Fruit fly (Drosophila melanogaster) whole organism, embryonic: ENCODE data around the gene CG10470.

Experiments
- Awh ChIP-seq: fragments of 200-800 bp; sonication (Bioruptor generic); IDR thresholded peaks from 2 replicates; pipeline ENCODE4, ENCODE4 v1.3.6; 2022; ENCODE audit warnings: missing biosample characterization, missing genetic modification characterization
- B-H1 ChIP-seq: fragments of 200-800 bp; sonication (Bioruptor generic); IDR thresholded peaks from 3 replicates; pipeline ENCODE4 v1.3.6; 2022; ENCODE audit warnings: missing biosample characterization, missing genetic modification characterization
- CG10462 ChIP-seq: fragments of 200-800 bp; sonication (Bioruptor generic); optimal IDR thresholded peaks from 2 replicates; lab custom pipeline; 2016; ENCODE audit warnings: missing biosample characterization, missing genetic modification characterization
- CG10543 ChIP-seq: fragments of 200-800 bp; sonication (Bioruptor generic); optimal IDR thresholded peaks from 3 replicates; lab custom pipeline; 2017; ENCODE audit warnings: missing biosample characterization, mild to moderate bottlenecking, missing genetic modification characterization, moderate library complexity
- CG11723 ChIP-seq: fragments of 200-800 bp; sonication (Bioruptor generic); optimal IDR thresholded peaks from 2 replicates; lab custom pipeline; 2017; ENCODE audit warnings: missing biosample characterization, mild to moderate bottlenecking, missing genetic modification characterization
- CG14050 ChIP-seq: fragments of 200-800 bp; sonication (Bioruptor generic); IDR thresholded peaks from 3 replicates; pipeline ENCODE4 v1.3.6; 2022; ENCODE audit warnings: missing biosample characterization, missing genetic modification characterization
- CG14441 ChIP-seq: fragments of 200-800 bp; sonication (Bioruptor generic); IDR thresholded peaks from 2 replicates; pipeline ENCODE4 v1.3.6; 2022; ENCODE audit warnings: missing biosample characterization, missing genetic modification characterization
- CG14667 ChIP-seq: fragments of 200-800 bp; sonication (Bioruptor generic); IDR thresholded peaks from 2 replicates; pipeline ENCODE4 v1.3.6; 2022; ENCODE audit warnings: missing biosample characterization, missing genetic modification characterization
- CG14710 ChIP-seq: fragments of 200-800 bp; sonication (Bioruptor generic); optimal IDR thresholded peaks from 3 replicates; lab custom pipeline; 2019; ENCODE audit warnings: missing biosample characterization, mild to moderate bottlenecking, missing genetic modification characterization, moderate library complexity
- CG17328 ChIP-seq: fragments of 200-800 bp; sonication (Bioruptor generic); IDR thresholded peaks from 2 replicates; pipeline ENCODE4 v1.3.6; 2022; ENCODE audit warnings: missing biosample characterization, missing genetic modification characterization
- CG30403 ChIP-seq: fragments of 200-800 bp; sonication (Bioruptor generic); optimal IDR thresholded peaks from 3 replicates; lab custom pipeline; 2016; ENCODE audit warnings: missing biosample characterization, missing genetic modification characterization
- CG4730 ChIP-seq: fragments of 200-800 bp; sonication (Bioruptor generic); IDR thresholded peaks from 2 replicates; pipeline ENCODE4 v1.3.6; 2022; ENCODE audit warnings: missing biosample characterization, missing genetic modification characterization
- CG4820 ChIP-seq: fragments of 200-800 bp; sonication (Bioruptor generic); optimal IDR thresholded peaks from 3 replicates; lab custom pipeline; 2016; ENCODE audit warnings: missing biosample characterization, missing genetic modification characterization
- CG7556 ChIP-seq: fragments of 200-800 bp; sonication (Bioruptor generic); optimal IDR thresholded peaks from 2 replicates; lab custom pipeline; 2017; ENCODE audit warnings: missing biosample characterization, mild to moderate bottlenecking, missing genetic modification characterization
- CG7786 ChIP-seq: fragments of 200-800 bp; sonication (Bioruptor generic); optimal IDR thresholded peaks from 2 replicates; lab custom pipeline; 2016; ENCODE audit warnings: missing biosample characterization, missing genetic modification characterization
- CG9876 ChIP-seq: fragments of 200-800 bp; sonication (Bioruptor generic); optimal IDR thresholded peaks from 2 replicates; lab custom pipeline; 2016; ENCODE audit warnings: missing biosample characterization, missing genetic modification characterization
- D19B ChIP-seq: fragments of 200-800 bp; sonication (Bioruptor generic); optimal IDR thresholded peaks from 2 replicates; lab custom pipeline; 2017; ENCODE audit warnings: missing biosample characterization, mild to moderate bottlenecking, missing genetic modification characterization
- Dip2 ChIP-seq: fragments of 200-800 bp; sonication (Bioruptor generic); IDR thresholded peaks from 2 replicates; pipeline ENCODE4 v1.3.6; 2022; ENCODE audit warnings: missing biosample characterization, missing genetic modification characterization
- Dll ChIP-seq: fragments of 200-800 bp; sonication (Bioruptor generic); IDR thresholded peaks from 4 replicates; pipeline ENCODE4 v1.3.6; 2022; ENCODE audit warnings: missing biosample characterization, missing genetic modification characterization; ENCODE audit not compliant: partially characterized antibody
- E2f1 ChIP-seq: fragments of 200-800 bp; sonication (Bioruptor generic); IDR thresholded peaks from 2 replicates; pipeline ENCODE4 v1.3.6; 2022; ENCODE audit warnings: missing biosample characterization, missing genetic modification characterization
- Ets65A ChIP-seq: fragments of 200-800 bp; sonication (Bioruptor generic); peaks from one replicate; lab custom pipeline; 2016; ENCODE audit warnings: missing biosample characterization, missing genetic modification characterization
- Fer3 ChIP-seq: fragments of 200-800 bp; sonication (Bioruptor generic); optimal IDR thresholded peaks from 2 replicates; lab custom pipeline; 2018; ENCODE audit warnings: missing biosample characterization, mild to moderate bottlenecking, missing genetic modification characterization, moderate library complexity
- Mad ChIP-seq: fragments of 200-800 bp; sonication (Bioruptor generic); optimal IDR thresholded peaks from 2 replicates; lab custom pipeline; 2016; ENCODE audit warnings: missing biosample characterization, missing genetic modification characterization
- Mrtf ChIP-seq: fragments of 200-800 bp; sonication (Bioruptor generic); IDR thresholded peaks from 3 replicates; pipeline ENCODE4 v1.3.6; 2022; ENCODE audit warnings: missing biosample characterization, missing genetic modification characterization
- NC2β ChIP-seq: fragments of 200-800 bp; sonication (Bioruptor generic); optimal IDR thresholded peaks from 2 replicates; lab custom pipeline; 2016; ENCODE audit warnings: missing biosample characterization, missing genetic modification characterization
- Opbp ChIP-seq: fragments of 200-800 bp; sonication (Bioruptor generic); IDR thresholded peaks from 3 replicates; pipeline ENCODE4 v1.3.6; 2022; ENCODE audit warnings: missing biosample characterization, missing genetic modification characterization; ENCODE audit not compliant: partially characterized antibody
- Stat92E ChIP-seq, 3 experiments: fragments of >200 bp in 2 of 3; fragments of 200-800 bp in 1 of 3; sonication (Bioruptor generic) in 1 of 3; optimal IDR thresholded peaks; 2 replicates each; lab custom pipeline; 2017 to 2019; ENCODE audit warnings: missing biosample characterization in 3 of 3, missing genetic modification characterization in 3 of 3, mild to moderate bottlenecking in 1 of 3, moderate library complexity in 1 of 3
- Taf1 ChIP-seq: fragments of 200-800 bp; sonication (Bioruptor generic); IDR thresholded peaks from 2 replicates; pipeline ENCODE4 v1.3.6; 2022; ENCODE audit warnings: missing biosample characterization, missing genetic modification characterization
- Xrp1 ChIP-seq: fragments of 200-800 bp; sonication (Bioruptor generic); IDR thresholded peaks from 2 replicates; pipeline ENCODE4 v1.3.6; 2022; ENCODE audit warnings: missing biosample characterization, missing genetic modification characterization
- chif ChIP-seq, 2 experiments: fragments of 200-800 bp; sonication (Bioruptor generic); optimal IDR thresholded peaks; 3 replicates each; lab custom pipeline; 2016; ENCODE audit warnings: missing biosample characterization in 2 of 2, missing genetic modification characterization in 2 of 2
- crc ChIP-seq: fragments of 200-800 bp; sonication (Bioruptor generic); optimal IDR thresholded peaks from 2 replicates; lab custom pipeline; 2016; ENCODE audit warnings: missing biosample characterization, missing genetic modification characterization
- crp ChIP-seq, 2 experiments: fragments of 200-800 bp; sonication (Bioruptor generic); optimal IDR thresholded peaks; 2 replicates in 1 of 2; 3 replicates in 1 of 2; lab custom pipeline; 2017; ENCODE audit warnings: missing biosample characterization in 2 of 2, missing genetic modification characterization in 2 of 2, mild to moderate bottlenecking in 1 of 2, moderate library complexity in 1 of 2
- fd96Cb ChIP-seq: fragments of 200-800 bp; sonication (Bioruptor generic); optimal IDR thresholded peaks from 2 replicates; lab custom pipeline; 2018; ENCODE audit warnings: missing biosample characterization, mild to moderate bottlenecking, missing genetic modification characterization, moderate library complexity
- gcm ChIP-seq: fragments of 200-800 bp; sonication (Bioruptor generic); optimal IDR thresholded peaks from 2 replicates; lab custom pipeline; 2019; ENCODE audit warnings: missing biosample characterization, mild to moderate bottlenecking, missing genetic modification characterization, moderate library complexity
- h ChIP-seq: fragments of >200 bp; optimal IDR thresholded peaks from 2 replicates; lab custom pipeline; 2017
- inv ChIP-seq: fragments of 200-800 bp; sonication (Bioruptor generic); IDR thresholded peaks from 2 replicates; pipeline ENCODE4 v1.3.6; 2022; ENCODE audit warnings: missing biosample characterization, missing genetic modification characterization; ENCODE audit not compliant: partially characterized antibody
- jing ChIP-seq: fragments of 200-800 bp; sonication (Bioruptor generic); optimal IDR thresholded peaks from 2 replicates; lab custom pipeline; 2018; ENCODE audit warnings: missing biosample characterization, mild to moderate bottlenecking, missing genetic modification characterization
- prd ChIP-seq, 3 experiments: fragments of >200 bp in 2 of 3; fragments of 200-800 bp in 1 of 3; sonication (Bioruptor generic) in 1 of 3; optimal IDR thresholded peaks in 2 of 3; IDR thresholded peaks in 1 of 3; 2 replicates in 2 of 3; 3 replicates in 1 of 3; pipeline versions ENCODE4 v1.3.6 to Lab custom; 2017 to 2022; ENCODE audit warnings: missing biosample characterization in 1 of 3, missing genetic modification characterization in 1 of 3
- pros ChIP-seq: fragments of 200-800 bp; sonication (Bioruptor generic); optimal IDR thresholded peaks from 3 replicates; lab custom pipeline; 2019; ENCODE audit warnings: missing biosample characterization, mild to moderate bottlenecking, missing genetic modification characterization, moderate library complexity
- row ChIP-seq: fragments of 200-800 bp; sonication (Bioruptor generic); IDR thresholded peaks from 3 replicates; pipeline ENCODE4 v1.3.6; 2022; ENCODE audit warnings: missing biosample characterization, missing genetic modification characterization
- schlank ChIP-seq: fragments of 200-800 bp; sonication (Bioruptor generic); optimal IDR thresholded peaks from 2 replicates; lab custom pipeline; 2018; ENCODE audit warnings: missing biosample characterization, mild to moderate bottlenecking, missing genetic modification characterization
- sisA ChIP-seq: fragments of 200-800 bp; sonication (Bioruptor generic); IDR thresholded peaks from 2 replicates; pipeline ENCODE4 v1.3.6; 2022; ENCODE audit warnings: missing biosample characterization, missing genetic modification characterization
- sqz ChIP-seq: fragments of 200-800 bp; sonication (Bioruptor generic); optimal IDR thresholded peaks from 3 replicates; lab custom pipeline; 2018; ENCODE audit warnings: missing biosample characterization, mild to moderate bottlenecking, missing genetic modification characterization
- tin ChIP-seq: fragments of 200-800 bp; sonication (Bioruptor generic); optimal IDR thresholded peaks from 3 replicates; lab custom pipeline; 2016; ENCODE audit warnings: missing biosample characterization, missing genetic modification characterization
- tio ChIP-seq: fragments of 200-800 bp; sonication (Bioruptor generic); optimal IDR thresholded peaks from 2 replicates; lab custom pipeline; 2017; ENCODE audit warnings: missing biosample characterization, missing genetic modification characterization, inconsistent platforms
- tna ChIP-seq: fragments of 200-800 bp; sonication (Bioruptor generic); IDR thresholded peaks from 2 replicates; pipeline ENCODE4 v1.3.6; 2022; ENCODE audit warnings: missing biosample characterization, missing genetic modification characterization; ENCODE audit not compliant: partially characterized antibody
- vfl ChIP-seq: fragments of 200-800 bp; sonication (Bioruptor generic); optimal IDR thresholded peaks from 2 replicates; lab custom pipeline; 2016; ENCODE audit warnings: missing biosample characterization, missing genetic modification characterization
- wor ChIP-seq: fragments of 200-800 bp; sonication (Bioruptor generic); IDR thresholded peaks from 2 replicates; pipeline ENCODE4 v1.3.6; 2022; ENCODE audit warnings: missing biosample characterization, missing genetic modification characterization

Gene CG10470

DNA sequence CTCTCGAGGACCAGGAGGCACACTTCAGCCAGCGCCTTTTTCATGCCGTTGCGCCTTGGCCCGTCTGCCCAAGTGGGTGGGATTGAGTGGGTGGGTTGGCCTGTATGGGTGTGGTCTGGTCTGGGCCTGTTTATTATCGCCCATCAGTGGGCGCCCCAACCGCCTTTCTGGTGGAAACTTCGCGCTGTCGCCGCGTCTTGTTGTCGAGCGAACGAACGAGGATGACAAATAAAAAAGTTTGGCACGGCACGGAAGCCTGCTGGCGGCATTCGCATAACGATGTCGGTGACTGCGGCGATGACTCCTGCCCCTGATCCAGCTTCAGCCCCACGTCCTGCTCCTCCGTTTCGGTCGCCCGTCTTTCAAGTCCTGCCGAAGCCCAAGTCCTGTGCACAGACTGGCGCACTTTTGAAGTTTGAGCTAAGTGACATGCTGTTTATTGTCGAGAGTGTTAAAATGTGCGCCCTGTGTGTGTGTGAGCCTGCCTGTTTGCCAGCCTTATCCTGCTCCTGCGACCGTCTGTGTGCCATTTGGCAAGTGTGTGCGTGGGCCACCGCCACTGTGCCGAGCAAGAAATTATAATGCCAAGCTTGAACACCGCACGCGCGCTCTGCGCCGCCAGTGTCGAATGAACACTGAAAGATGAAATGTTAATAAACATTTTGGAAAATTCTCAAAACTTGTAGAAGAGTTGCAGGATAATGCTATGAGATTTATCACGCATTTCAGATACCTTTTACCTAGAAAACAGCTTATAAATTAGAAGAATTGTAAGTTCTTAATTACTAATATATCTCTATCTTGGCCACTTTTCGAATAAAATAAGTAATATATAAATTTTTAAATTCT is 34.6 kb upstream of the CG10470 start (continued):
- TF ChIP-seq Opbp (GFP tag; lab: Robert Waterston, UW) (no peak), Xrp1 (GFP tag; lab: Robert Waterston, UW) (peak; percentile 73), CG10543 (GFP tag; lab: Kevin White, UChicago) (peak; percentile 72), CG4820 (GFP tag; lab: Kevin White, UChicago) (peak; percentile 22), crp (GFP tag; optimal IDR thresholded peaks at IDR 0.05; lab: Kevin White, UChicago) (peak in 1 of 2 experiments; percentile 20), B-H1 (GFP tag; lab: Robert Waterston, UW) (no peak), CG7786 (no peak), E2f1 (GFP tag; lab: Robert Waterston, UW) (peak; percentile 47), sqz (GFP tag; lab: Kevin White, UChicago) (peak; percentile 58), Dip2 (GFP tag; lab: Robert Waterston, UW) (no peak), CG14667 (peak; percentile 33; the same call in 1 of the 2 replicates), h (lab: Kevin White, UChicago) (no peak), inv (GFP tag; lab: Robert Waterston, UW) (no peak), gcm (peak; percentile 51), tin (GFP tag; lab: Kevin White, UChicago) (peak; percentile 43), Mad (GFP tag; lab: Kevin White, UChicago) (no peak), tna (GFP tag; lab: Robert Waterston, UW) (no peak), schlank (tag; lab: Kevin White, UChicago) (peak; percentile 24), jing (GFP tag; lab: Kevin White, UChicago) (peak; percentile 4), CG30403 (peak; percentile 73), CG11723 (peak; percentile 62), CG14050 (GFP tag; lab: Robert Waterston, UW) (peak; percentile 13; the same call in 1 of the 3 replicates), Stat92E (GFP tag; optimal IDR thresholded peaks at IDR 0.05; lab: Kevin White, UChicago) (no peak), sisA (peak; percentile 73), Mrtf (0 out of 3 replicates have a peak, but pooled peaks have one; percentile 30), prd (optimal IDR thresholded peaks at IDR 0.05; lab: Kevin White, UChicago) (no peak), prd (GFP tag; IDR thresholded peaks at IDR 0.05; lab: Robert Waterston, UW) (peak; percentile 74), Dll (GFP tag; lab: Robert Waterston, UW) (no peak), CG10462 (GFP tag; lab: Kevin White, UChicago) (no peak), Fer3 (tag; lab: Kevin White, UChicago) (peak; percentile 80), wor (GFP tag; lab: Robert Waterston, UW) (peak; percentile 46; the same call in 1 of the 2 replicates), CG9876 (GFP tag; lab: Kevin White, UChicago) (no peak), CG14710 (tag; lab: Kevin White, UChicago) (peak; percentile 61), CG7556 (peak; percentile 94), chif (GFP tag; optimal IDR thresholded peaks at IDR 0.05; lab: Kevin White, UChicago) (peak in 1 of 2 experiments; percentile 8), Awh (0 out of 2 replicates have a peak, but pooled peaks have one; percentile 10), NC2β (GFP tag; lab: Kevin White, UChicago) (no peak), vfl (GFP tag; lab: Kevin White, UChicago) (peak; percentile 27), Ets65A (GFP tag; lab: Kevin White, UChicago) (peak; percentile 41), CG4730 (peak; percentile 16; the same call in 1 of the 2 replicates), Taf1 (peak; percentile 54; the same call in 1 of the 2 replicates), D19B (GFP tag; lab: Kevin White, UChicago) (peak; percentile 62), fd96Cb (tag; lab: Kevin White, UChicago) (peak; percentile 67), CG17328 (GFP tag; lab: Robert Waterston, UW) (no peak), row (GFP tag; lab: Robert Waterston, UW) (peak; percentile 82), tio (peak; percentile 43), CG14441 (GFP tag; lab: Robert Waterston, UW) (peak; percentile 50), crc (GFP tag; lab: Kevin White, UChicago) (no peak), pros (GFP tag; lab: Kevin White, UChicago) (no peak)
